Worm (Caenorhabditis elegans) whole organism, young adult: ENCODE measurements around the gene ech-2.

Source experiments
- C17E4.6 ChIP-seq: fragments of 200-800 bp; sonication (Bioruptor generic); IDR thresholded peaks from 2 replicates; pipeline ENCODE4 v1.3.6; 2022; ENCODE audit warnings: missing genetic modification reagents, missing genetic modification characterization, missing compliant biosample characterization
- F22D6.2 ChIP-seq: sonication (generic microtip); optimal IDR thresholded peaks from 2 replicates; lab custom pipeline; 2016; ENCODE audit warnings: mild to moderate bottlenecking, missing genetic modification characterization, missing compliant biosample characterization
- F23B12.7 ChIP-seq: sonication (generic microtip); optimal IDR thresholded peaks from 2 replicates; lab custom pipeline; 2017; ENCODE audit warnings: missing genetic modification characterization, mild to moderate bottlenecking, missing compliant biosample characterization, antibody characterized with exemption, moderate library complexity; ENCODE audit not compliant: insufficient read depth
- F39B2.1 ChIP-seq: fragments of 200-800 bp; sonication (Bioruptor generic); IDR thresholded peaks from 2 replicates; pipeline ENCODE4 v1.3.6; 2022; ENCODE audit warnings: missing genetic modification reagents, missing genetic modification characterization, missing compliant biosample characterization
- F49E8.2 ChIP-seq: sonication (generic microtip); optimal IDR thresholded peaks from 3 replicates; lab custom pipeline; 2017; ENCODE audit warnings: missing genetic modification characterization, mild to moderate bottlenecking, missing compliant biosample characterization, antibody characterized with exemption, moderate library complexity; ENCODE audit not compliant: insufficient read depth
- F52B5.7 ChIP-seq: sonication (generic microtip); optimal IDR thresholded peaks from 2 replicates; lab custom pipeline; 2016; ENCODE audit warnings: mild to moderate bottlenecking, missing genetic modification characterization, missing compliant biosample characterization
- F57A8.1 ChIP-seq: fragments of 200-800 bp; sonication (Bioruptor generic); optimal IDR thresholded peaks from 2 replicates; lab custom pipeline; 2018; ENCODE audit warnings: mild to moderate bottlenecking, missing genetic modification characterization, moderate library complexity, missing compliant biosample characterization
- K11D2.4 ChIP-seq: fragments of 200-800 bp; sonication (Bioruptor generic); IDR thresholded peaks from 2 replicates; pipeline ENCODE4 v1.3.6; 2022; ENCODE audit warnings: missing genetic modification reagents, missing genetic modification characterization, missing compliant biosample characterization
- K12H6.12 ChIP-seq: fragments of 200-800 bp; sonication (Bioruptor generic); optimal IDR thresholded peaks from 2 replicates; lab custom pipeline; 2018; ENCODE audit warnings: mild to moderate bottlenecking, missing genetic modification characterization, missing compliant biosample characterization
- T26A5.8 ChIP-seq: sonication (generic microtip); optimal IDR thresholded peaks from 2 replicates; lab custom pipeline; 2016; ENCODE audit warnings: missing genetic modification characterization, missing compliant biosample characterization
- Y53F4B.3 ChIP-seq: fragments of 200-800 bp; sonication (Bioruptor generic); IDR thresholded peaks from 2 replicates; pipeline ENCODE4 v1.3.6; 2022; ENCODE audit warnings: missing genetic modification reagents, missing genetic modification characterization, missing compliant biosample characterization
- Y53G8AR.9 ChIP-seq: fragments of 200-800 bp; sonication (Bioruptor generic); conservative IDR thresholded peaks from 2 replicates; pipeline ENCODE4 v1.3.6; 2022; ENCODE audit warnings: missing genetic modification reagents, missing genetic modification characterization, missing compliant biosample characterization
- Y95B8A.8 ChIP-seq: fragments of 200-800 bp; sonication (Bioruptor generic); IDR thresholded peaks from 2 replicates; pipeline ENCODE4 v1.3.6; 2022; ENCODE audit warnings: missing genetic modification reagents, missing genetic modification characterization, missing compliant biosample characterization
- attf-6 ChIP-seq: fragments of 200-800 bp; sonication (Bioruptor generic); IDR thresholded peaks from 2 replicates; pipeline ENCODE4 v1.3.6; 2022; ENCODE audit warnings: missing genetic modification reagents, missing genetic modification characterization, missing compliant biosample characterization
- bed-2 ChIP-seq: fragments of 200-800 bp; sonication (Bioruptor generic); IDR thresholded peaks from 2 replicates; pipeline ENCODE4 v1.3.6; 2022; ENCODE audit warnings: missing genetic modification reagents, missing genetic modification characterization, missing compliant biosample characterization
- cebp-1 ChIP-seq, 2 experiments: fragments of 200-800 bp in 1 of 2; sonication (Bioruptor generic) in 1 of 2; sonication (generic microtip) in 1 of 2; IDR thresholded peaks in 1 of 2; optimal IDR thresholded peaks in 1 of 2; 2 replicates each; pipeline versions ENCODE4 v1.3.6 to Lab custom; 2017 to 2022; ENCODE audit warnings: missing compliant biosample characterization in 2 of 2, missing genetic modification characterization in 2 of 2, mild to moderate bottlenecking in 1 of 2, missing genetic modification reagents in 1 of 2, moderate library complexity in 1 of 2
- ceh-27 ChIP-seq: fragments of 200-800 bp; sonication (Bioruptor generic); optimal IDR thresholded peaks from 2 replicates; lab custom pipeline; 2018; ENCODE audit warnings: mild to moderate bottlenecking, missing genetic modification characterization, moderate library complexity, missing compliant biosample characterization
- ceh-40 ChIP-seq: fragments of 200-800 bp; sonication (Bioruptor generic); IDR thresholded peaks from 2 replicates; pipeline ENCODE4 v1.3.6; 2022; ENCODE audit warnings: missing genetic modification characterization, missing compliant biosample characterization
- chd-7 ChIP-seq: sonication (generic microtip); optimal IDR thresholded peaks from 2 replicates; lab custom pipeline; 2016; ENCODE audit warnings: mild to moderate bottlenecking, missing genetic modification characterization, moderate library complexity, missing compliant biosample characterization
- dpl-1 ChIP-seq: fragments of 150-350 bp; optimal IDR thresholded peaks from 2 replicates; lab custom pipeline; 2014; ENCODE audit warnings: missing biosample characterization, missing genetic modification reagents, missing genetic modification characterization
- egl-18 ChIP-seq: fragments of 200-800 bp; sonication (Bioruptor generic); IDR thresholded peaks from 2 replicates; pipeline ENCODE4 v1.3.6; 2022; ENCODE audit warnings: missing genetic modification reagents, missing genetic modification characterization, missing compliant biosample characterization
- ekl-4 ChIP-seq: fragments of 200-800 bp; sonication (Bioruptor generic); IDR thresholded peaks from 2 replicates; pipeline ENCODE4 v1.3.6; 2022; ENCODE audit warnings: missing genetic modification reagents, missing genetic modification characterization, missing compliant biosample characterization
- fkh-3 ChIP-seq: sonication (generic microtip); optimal IDR thresholded peaks from 2 replicates; lab custom pipeline; 2016; ENCODE audit warnings: mild to moderate bottlenecking, missing genetic modification characterization, missing compliant biosample characterization
- hmg-1.2 ChIP-seq: fragments of 200-800 bp; sonication (Bioruptor generic); IDR thresholded peaks from 2 replicates; pipeline ENCODE4 v1.3.6; 2022; ENCODE audit warnings: missing genetic modification reagents, missing genetic modification characterization, missing compliant biosample characterization
- hsf-1 ChIP-seq: fragments of 200-800 bp; sonication (Bioruptor generic); IDR thresholded peaks from 2 replicates; pipeline ENCODE4 v1.3.6; 2022; ENCODE audit warnings: missing genetic modification reagents, missing genetic modification characterization, missing compliant biosample characterization
- lag-1 ChIP-seq: fragments of 200-800 bp; sonication (Bioruptor generic); IDR thresholded peaks from 2 replicates; pipeline ENCODE4 v1.3.6; 2022; ENCODE audit warnings: missing genetic modification reagents, missing genetic modification characterization, missing compliant biosample characterization
- let-607 ChIP-seq, 2 experiments: fragments of 200-800 bp in 1 of 2; sonication (Bioruptor generic) in 1 of 2; sonication (generic microtip) in 1 of 2; optimal IDR thresholded peaks; 2 replicates each; lab custom pipeline; 2016 to 2018; ENCODE audit warnings: mild to moderate bottlenecking in 2 of 2, missing compliant biosample characterization in 2 of 2, missing genetic modification characterization in 2 of 2, moderate library complexity in 2 of 2, missing genotype in 1 of 2
- lin-40 ChIP-seq: sonication (generic microtip); optimal IDR thresholded peaks from 2 replicates; lab custom pipeline; 2016; ENCODE audit warnings: missing genetic modification characterization, mild to moderate bottlenecking, missing compliant biosample characterization, missing genotype, missing genetic modification reagents
- lir-1 ChIP-seq: fragments of 200-800 bp; sonication (Bioruptor generic); conservative IDR thresholded peaks from 2 replicates; pipeline ENCODE4 v1.3.6; 2022; ENCODE audit warnings: missing genetic modification reagents, missing genetic modification characterization, missing compliant biosample characterization
- madf-6 ChIP-seq: fragments of 200-800 bp; sonication (Bioruptor generic); IDR thresholded peaks from 2 replicates; pipeline ENCODE4 v1.3.6; 2022; ENCODE audit warnings: missing genetic modification reagents, missing genetic modification characterization, missing compliant biosample characterization
- mcd-1 ChIP-seq: fragments of 200-800 bp; sonication (Bioruptor generic); IDR thresholded peaks from 2 replicates; pipeline ENCODE4 v1.3.6; 2022; ENCODE audit warnings: missing genetic modification reagents, missing genetic modification characterization, missing compliant biosample characterization
- mxl-1 ChIP-seq: sonication (generic microtip); optimal IDR thresholded peaks from 2 replicates; lab custom pipeline; 2016; ENCODE audit warnings: missing genetic modification characterization, missing compliant biosample characterization
- nfya-1 ChIP-seq: sonication (generic microtip); optimal IDR thresholded peaks from 2 replicates; lab custom pipeline; 2017; ENCODE audit warnings: antibody characterized with exemption, missing compliant biosample characterization, missing genetic modification characterization, borderline replicate concordance; ENCODE audit not compliant: insufficient read depth
- pha-4 ChIP-seq: fragments of 150-350 bp; sonication (generic microtip); optimal IDR thresholded peaks from 2 replicates; lab custom pipeline; 2014; ENCODE audit warnings: missing biosample characterization, missing genetic modification reagents, missing genetic modification characterization
- rec-8 ChIP-seq, 2 experiments: sonication (generic microtip); optimal IDR thresholded peaks; 2 replicates each; lab custom pipeline; 2016; ENCODE audit warnings: mild to moderate bottlenecking in 2 of 2, missing genetic modification characterization in 2 of 2, missing genetic modification reagents in 2 of 2, missing genotype in 2 of 2, missing biosample characterization in 1 of 2, missing compliant biosample characterization in 1 of 2, moderate library complexity in 1 of 2
- rpc-1 ChIP-seq, 2 experiments: fragments of 150-350 bp in 1 of 2; sonication (generic microtip) in 1 of 2; optimal IDR thresholded peaks; 2 replicates each; lab custom pipeline; 2014 to 2018; ENCODE audit warnings: missing biosample characterization in 1 of 2, missing genetic modification characterization in 1 of 2, missing genetic modification reagents in 1 of 2, missing genotype in 1 of 2
- sea-2 ChIP-seq: fragments of 200-800 bp; sonication (Bioruptor generic); IDR thresholded peaks from 2 replicates; pipeline ENCODE4 v1.3.6; 2022; ENCODE audit warnings: missing genetic modification characterization, missing compliant biosample characterization
- snpc-1.3 ChIP-seq: sonication (generic microtip); optimal IDR thresholded peaks from 2 replicates; lab custom pipeline; 2017; ENCODE audit warnings: missing genetic modification characterization, mild to moderate bottlenecking, missing compliant biosample characterization, antibody characterized with exemption, moderate library complexity, missing genotype, missing genetic modification reagents; ENCODE audit not compliant: insufficient read depth
- snpc-4 ChIP-seq, 5 experiments: fragments of 150-350 bp in 1 of 5; sonication (generic microtip) in 4 of 5; optimal IDR thresholded peaks; 2 replicates each; lab custom pipeline; 2014 to 2018; ENCODE audit warnings: missing genetic modification characterization in 5 of 5, missing biosample characterization in 3 of 5, antibody characterized with exemption in 2 of 5, mild to moderate bottlenecking in 2 of 5, missing compliant biosample characterization in 2 of 5, missing genotype in 2 of 5, moderate library complexity in 2 of 5, missing genetic modification reagents in 1 of 5
- xnd-1 ChIP-seq: sonication (generic microtip); optimal IDR thresholded peaks from 2 replicates; lab custom pipeline; 2016; ENCODE audit warnings: missing genotype, missing genetic modification reagents, missing genetic modification characterization, missing compliant biosample characterization
- ztf-18 ChIP-seq: sonication (generic microtip); optimal IDR thresholded peaks from 2 replicates; lab custom pipeline; 2016; ENCODE audit warnings: missing genotype, mild to moderate bottlenecking, missing genetic modification characterization, missing compliant biosample characterization
- ztf-25 ChIP-seq: fragments of 200-800 bp; sonication (Bioruptor generic); IDR thresholded peaks from 2 replicates; pipeline ENCODE4 v1.3.6; 2022; ENCODE audit warnings: missing genetic modification reagents, missing genetic modification characterization, missing compliant biosample characterization

The ech-2 gene

ce11 chrIV:11822454-11822853 is 33.7 kb downstream of the ech-2 start (continued):
- TF ChIP-seq rec-8 (tag; optimal IDR thresholded peaks at IDR 0.05; lab: Kevin White, UChicago) (no peak), madf-6 (GFP tag; lab: Robert Waterston, UW) (peak; percentile 98), F39B2.1 (GFP tag; lab: Robert Waterston, UW) (no peak), F49E8.2 (tag; lab: Kevin White, UChicago) (peak; percentile 45), ekl-4 (GFP tag; lab: Robert Waterston, UW) (peak; percentile 83), hsf-1 (GFP tag; lab: Robert Waterston, UW) (peak; percentile 96), bed-2 (GFP tag; lab: Robert Waterston, UW) (no peak), rpc-1 (optimal IDR thresholded peaks at IDR 0.05; lab: Kevin White, UChicago) (no peak), rpc-1 (tag; optimal IDR thresholded peaks at IDR 0.05; lab: Kevin White, UChicago) (no peak), Y53F4B.3 (GFP tag; lab: Robert Waterston, UW) (no peak), snpc-1.3 (tag; lab: Kevin White, UChicago) (peak; percentile 26), pha-4 (tag; lab: Kevin White, UChicago) (no peak), mxl-1 (no peak), hmg-1.2 (GFP tag; lab: Robert Waterston, UW) (peak; percentile 51), C17E4.6 (GFP tag; lab: Robert Waterston, UW) (peak; percentile 50; the same call in 1 of the 2 replicates), F52B5.7 (tag; lab: Kevin White, UChicago) (no peak), Y53G8AR.9 (GFP tag; lab: Robert Waterston, UW) (peak; percentile 8; the same call in 1 of the 2 replicates), mcd-1 (GFP tag; lab: Robert Waterston, UW) (peak; percentile 43), F23B12.7 (tag; lab: Kevin White, UChicago) (peak; percentile 61), let-607 (tag; optimal IDR thresholded peaks at IDR 0.05; lab: Kevin White, UChicago) (no peak), Y95B8A.8 (GFP tag; lab: Robert Waterston, UW) (peak; percentile 85), xnd-1 (tag; lab: Kevin White, UChicago) (peak; percentile 88), ztf-25 (GFP tag; lab: Robert Waterston, UW) (peak; percentile 7; the same call in 1 of the 2 replicates), lir-1 (GFP tag; lab: Robert Waterston, UW) (0 out of 2 replicates have a peak, but pooled peaks have one; percentile 29), lag-1 (GFP tag; lab: Robert Waterston, UW) (no peak), ceh-27 (GFP tag; lab: Kevin White, UChicago) (no peak), chd-7 (tag; lab: Kevin White, UChicago) (no peak)
- TF ChIP-seq, all 124 proteins: peak for 34

- TF ChIP-seq sea-2 (GFP tag; lab: Robert Waterston, UW) (0 out of 2 replicates have a peak, but pooled peaks have one; percentile 26), nfya-1 (tag; lab: Kevin White, UChicago) (no peak), F57A8.1 (GFP tag; lab: Kevin White, UChicago) (no peak), attf-6 (GFP tag; lab: Robert Waterston, UW) (peak; percentile 33; the same call in 1 of the 2 replicates), F22D6.2 (tag; lab: Kevin White, UChicago) (peak; percentile 19), egl-18 (GFP tag; lab: Robert Waterston, UW) (0 out of 2 replicates have a peak, but pooled peaks have one; percentile 22), ekl-4 (GFP tag; lab: Robert Waterston, UW) (peak; percentile 92), hsf-1 (GFP tag; lab: Robert Waterston, UW) (peak; percentile 76), cebp-1 (GFP tag; IDR thresholded peaks at IDR 0.05; lab: Robert Waterston, UW) (peak; percentile 75), cebp-1 (tag; optimal IDR thresholded peaks at IDR 0.05; lab: Kevin White, UChicago) (peak; percentile 89), mxl-1 (peak; percentile 43), ztf-18 (tag; lab: Kevin White, UChicago) (peak; percentile 55), F52B5.7 (tag; lab: Kevin White, UChicago) (peak; percentile 26), ceh-40 (GFP tag; lab: Robert Waterston, UW) (no peak), K12H6.12 (tag; lab: Kevin White, UChicago) (peak; percentile 76), dpl-1 (no peak), snpc-4 (GFP tag; optimal IDR thresholded peaks at IDR 0.05; lab: Kevin White, UChicago) (no peak), snpc-4 (tag; optimal IDR thresholded peaks at IDR 0.05; lab: Kevin White, UChicago) (peak in 3 of 4 experiments; percentile 5 to 18 (median 15)), fkh-3 (tag; lab: Kevin White, UChicago) (no peak), K11D2.4 (peak; percentile 65), T26A5.8 (tag; lab: Kevin White, UChicago) (no peak), lin-40 (peak; percentile 69)
Measured at ce11 chrIV:11821591-11822361, 34.4 kb downstream of the ech-2 start, which contains the start of the genes par-5 and M117.3. par-5 (minus strand) TSS chrIV:11821924. M117.3 (plus strand) TSS chrIV:11822206.
